Fruit fly (Drosophila melanogaster) whole organism, adult: ENCODE results near the gene Hayan.

ENCODE experiments used
- CG11617 ChIP-seq: fragments of 200-800 bp; sonication (Bioruptor generic); optimal IDR thresholded peaks from 2 replicates; lab custom pipeline; 2017; ENCODE audit warnings: mild to moderate bottlenecking, missing biosample characterization, missing genetic modification reagents, missing genetic modification characterization
- CG12768 ChIP-seq: fragments of 200-800 bp; sonication (Bioruptor generic); optimal IDR thresholded peaks from 2 replicates; lab custom pipeline; 2017; ENCODE audit warnings: missing biosample characterization, missing genetic modification characterization, mild to moderate bottlenecking, moderate library complexity, missing genetic modification reagents
- CG14711 ChIP-seq: fragments of 200-800 bp; sonication (Bioruptor generic); optimal IDR thresholded peaks from 2 replicates; lab custom pipeline; 2018; ENCODE audit warnings: missing biosample characterization, mild to moderate bottlenecking, missing genetic modification characterization, moderate library complexity
- CG1620 ChIP-seq: fragments of 200-800 bp; sonication (Bioruptor generic); optimal IDR thresholded peaks from 2 replicates; lab custom pipeline; 2016; ENCODE audit warnings: missing biosample characterization, missing genetic modification characterization
- CG33017 ChIP-seq: fragments of 200-800 bp; sonication (Bioruptor generic); optimal IDR thresholded peaks from 2 replicates; lab custom pipeline; 2018; ENCODE audit warnings: missing biosample characterization, mild to moderate bottlenecking, missing genetic modification characterization, moderate library complexity
- CG5204 ChIP-seq: fragments of 200-800 bp; sonication (Bioruptor generic); optimal IDR thresholded peaks from 2 replicates; lab custom pipeline; 2016; ENCODE audit warnings: missing biosample characterization, missing genetic modification characterization
- CG7045 ChIP-seq: fragments of 200-800 bp; sonication (Bioruptor generic); optimal IDR thresholded peaks from 2 replicates; lab custom pipeline; 2017; ENCODE audit warnings: missing biosample characterization, mild to moderate bottlenecking, missing genetic modification characterization
- CG7101 ChIP-seq: fragments of 200-800 bp; sonication (Bioruptor generic); optimal IDR thresholded peaks from 2 replicates; lab custom pipeline; 2018; ENCODE audit warnings: missing biosample characterization, mild to moderate bottlenecking, missing genetic modification characterization, moderate library complexity
- Clk ChIP-seq: fragments of 200-800 bp; sonication (Bioruptor generic); optimal IDR thresholded peaks from 2 replicates; lab custom pipeline; 2017; ENCODE audit warnings: missing biosample characterization, missing genetic modification characterization
- Crg-1 ChIP-seq: fragments of 200-800 bp; sonication (Bioruptor generic); optimal IDR thresholded peaks from 2 replicates; lab custom pipeline; 2016; ENCODE audit warnings: missing biosample characterization, missing genetic modification characterization
- Hr96 ChIP-seq: fragments of 200-800 bp; sonication (Bioruptor generic); optimal IDR thresholded peaks from 2 replicates; lab custom pipeline; 2016; ENCODE audit warnings: missing biosample characterization, missing genetic modification characterization
- Mnt ChIP-seq: fragments of 200-800 bp; sonication (Bioruptor generic); optimal IDR thresholded peaks from 2 replicates; lab custom pipeline; 2016; ENCODE audit warnings: missing biosample characterization, mild to moderate bottlenecking, missing genetic modification characterization
- bab1 ChIP-seq: fragments of 200-800 bp; sonication (Bioruptor generic); optimal IDR thresholded peaks from 3 replicates; lab custom pipeline; 2019; ENCODE audit warnings: missing biosample characterization, mild to moderate bottlenecking, missing genetic modification characterization, moderate library complexity
- cic ChIP-seq: fragments of 200-800 bp; sonication (Bioruptor generic); optimal IDR thresholded peaks from 2 replicates; lab custom pipeline; 2017; ENCODE audit warnings: missing biosample characterization, mild to moderate bottlenecking, missing genetic modification characterization, moderate library complexity
- cnc ChIP-seq, 2 experiments: fragments of >200 bp; optimal IDR thresholded peaks; 2 replicates each; lab custom pipeline; 2017
- kay ChIP-seq: fragments of 200-800 bp; sonication (Bioruptor generic); peaks from one replicate; lab custom pipeline; 2016; ENCODE audit warnings: missing biosample characterization, missing genetic modification characterization, borderline replicate concordance
- ovo ChIP-seq: fragments of 200-800 bp; sonication (Bioruptor generic); optimal IDR thresholded peaks from 2 replicates; lab custom pipeline; 2016; ENCODE audit warnings: missing biosample characterization, missing genetic modification characterization
- pad ChIP-seq: fragments of 200-800 bp; sonication (Bioruptor generic); optimal IDR thresholded peaks from 3 replicates; lab custom pipeline; 2017; ENCODE audit warnings: missing biosample characterization, missing genetic modification characterization, mild to moderate bottlenecking, moderate library complexity, missing genetic modification reagents
- tj ChIP-seq: fragments of 200-800 bp; sonication (Bioruptor generic); optimal IDR thresholded peaks from 3 replicates; lab custom pipeline; 2017; ENCODE audit warnings: missing biosample characterization, mild to moderate bottlenecking, missing genetic modification characterization, moderate library complexity
- toe ChIP-seq: fragments of 200-800 bp; sonication (Bioruptor generic); optimal IDR thresholded peaks from 2 replicates; lab custom pipeline; 2016; ENCODE audit warnings: missing biosample characterization, missing genetic modification characterization

Gene Hayan

dm6 chrX:18483261-18484218, at the start of gene Hayan:
Gene Hayan (minus strand): TSS chrX:18483772.
- TF ChIP-seq CG14711 (tag; lab: Kevin White, UChicago): no peak
- TF ChIP-seq cic (GFP tag; lab: Kevin White, UChicago): no peak
- TF ChIP-seq CG7045: no peak
- TF ChIP-seq CG12768 (GFP tag; lab: Kevin White, UChicago): no peak
- TF ChIP-seq CG1620: no peak
- no peak for TF ChIP-seq toe (GFP tag; lab: Kevin White, UChicago)
- TF ChIP-seq Hr96 (GFP tag; lab: Kevin White, UChicago): no peak
- TF ChIP-seq cnc (optimal IDR thresholded peaks at IDR 0.05; lab: Kevin White, UChicago): no peak
- no peak for TF ChIP-seq tj (GFP tag; lab: Kevin White, UChicago)

dm6 chrX:18533308-18533707, 49.7 kb upstream of the Hayan start:
- TF ChIP-seq CG12768 (GFP tag; lab: Kevin White, UChicago): no peak
- TF ChIP-seq kay (GFP tag; lab: Kevin White, UChicago): peak; percentile 28

- TF ChIP-seq bab1 (GFP tag; lab: Kevin White, UChicago) (no peak), tj (GFP tag; lab: Kevin White, UChicago) (no peak), CG7101 (tag; lab: Kevin White, UChicago) (no peak), pad (no peak), Clk (GFP tag; lab: Kevin White, UChicago) (no peak), CG7045 (no peak), CG33017 (no peak), Hr96 (GFP tag; lab: Kevin White, UChicago) (no peak), cic (GFP tag; lab: Kevin White, UChicago) (no peak), Crg-1 (GFP tag; lab: Kevin White, UChicago) (no peak)
These were observed 44.7 kb upstream of the Hayan start, which contains the start of the genes CG15042 and CG15047 for dm6 chrX:18528166-18528733. Gene CG15042 (minus strand): TSS chrX:18528266. Gene CG15047 (plus strand): TSS chrX:18528683.

dm6 chrX:18524594-18525266, 41.2 kb upstream of the Hayan start:
- peak; percentile 87 for TF ChIP-seq cic (GFP tag; lab: Kevin White, UChicago)
- no peak for TF ChIP-seq CG11617 (GFP tag; lab: Kevin White, UChicago)
- no peak for TF ChIP-seq kay (GFP tag; lab: Kevin White, UChicago)
- peak; percentile 31 for TF ChIP-seq Mnt (GFP tag; lab: Kevin White, UChicago)

- no peak for TF ChIP-seq CG33017
- no peak for TF ChIP-seq CG5204
- TF ChIP-seq CG1620: no peak
- TF ChIP-seq Crg-1 (GFP tag; lab: Kevin White, UChicago): no peak
- TF ChIP-seq Mnt (GFP tag; lab: Kevin White, UChicago): no peak
- no peak for TF ChIP-seq Clk (GFP tag; lab: Kevin White, UChicago)
- TF ChIP-seq Hr96 (GFP tag; lab: Kevin White, UChicago): no peak
- no peak for TF ChIP-seq bab1 (GFP tag; lab: Kevin White, UChicago)
- TF ChIP-seq CG7045: no peak
- TF ChIP-seq cic (GFP tag; lab: Kevin White, UChicago): no peak
- no peak for TF ChIP-seq kay (GFP tag; lab: Kevin White, UChicago)
- no peak for TF ChIP-seq ovo
These were observed 39.7 kb upstream of the Hayan start for dm6 chrX:18523146-18523812.

dm6 chrX:18522395-18523104, 39.0 kb upstream of the Hayan start, which contains the start of gene CG6481:
Gene CG6481 (minus strand): TSS chrX:18522445.
- TF ChIP-seq Crg-1 (GFP tag; lab: Kevin White, UChicago) (no peak), kay (GFP tag; lab: Kevin White, UChicago) (no peak), cnc (optimal IDR thresholded peaks at IDR 0.05; lab: Kevin White, UChicago) (no peak), bab1 (GFP tag; lab: Kevin White, UChicago) (no peak), CG7101 (tag; lab: Kevin White, UChicago) (no peak), CG5204 (no peak), Hr96 (GFP tag; lab: Kevin White, UChicago) (no peak), Mnt (GFP tag; lab: Kevin White, UChicago) (no peak), ovo (no peak), tj (GFP tag; lab: Kevin White, UChicago) (no peak), cic (GFP tag; lab: Kevin White, UChicago) (no peak), pad (no peak), CG12768 (GFP tag; lab: Kevin White, UChicago) (no peak), Clk (GFP tag; lab: Kevin White, UChicago) (no peak), CG11617 (GFP tag; lab: Kevin White, UChicago) (no peak), toe (GFP tag; lab: Kevin White, UChicago) (no peak), CG14711 (tag; lab: Kevin White, UChicago) (no peak), CG7045 (no peak)
